Worm (Caenorhabditis elegans) whole organism, L1 larva: ENCODE results near the gene rbm-26.
A peak's percentile ranks its signal among the peaks of the same experiment; 100 is the strongest.

ENCODE experiments used
- C16A3.4 ChIP-seq: fragments of 150-350 bp; optimal IDR thresholded peaks from 2 replicates; lab custom pipeline; 2014; ENCODE audit warnings: missing biosample characterization, missing genetic modification characterization
- F16B12.6 ChIP-seq: fragments of 150-350 bp; optimal IDR thresholded peaks from 2 replicates; lab custom pipeline; 2014; ENCODE audit warnings: missing biosample characterization, missing genetic modification characterization
- aha-1 ChIP-seq: fragments of 150-350 bp; optimal IDR thresholded peaks from 2 replicates; lab custom pipeline; 2014; ENCODE audit warnings: missing biosample characterization, missing genetic modification characterization
- aly-2 ChIP-seq: fragments of 150-350 bp; optimal IDR thresholded peaks from 2 replicates; lab custom pipeline; 2014; ENCODE audit warnings: missing biosample characterization, missing genetic modification characterization
- ama-1 ChIP-seq: fragments of 150-350 bp; optimal IDR thresholded peaks from 2 replicates; lab custom pipeline; 2014
- ceh-8 ChIP-seq: fragments of 200-800 bp; sonication (Bioruptor generic); optimal IDR thresholded peaks from 2 replicates; lab custom pipeline; 2018; ENCODE audit warnings: mild to moderate bottlenecking, missing genetic modification characterization, moderate library complexity, missing compliant biosample characterization
- ceh-82 ChIP-seq, 3 experiments: fragments of 150-350 bp in 1 of 3; sonication (generic microtip) in 2 of 3; optimal IDR thresholded peaks; 2 replicates each; lab custom pipeline; 2014 to 2017; ENCODE audit warnings: missing biosample characterization in 3 of 3, missing genetic modification characterization in 3 of 3
- dpl-1 ChIP-seq, 3 experiments: fragments of 150-350 bp in 2 of 3; sonication (generic microtip) in 1 of 3; optimal IDR thresholded peaks; 2 replicates each; lab custom pipeline; 2014 to 2017; ENCODE audit warnings: missing biosample characterization in 3 of 3, missing genetic modification characterization in 3 of 3, missing genetic modification reagents in 3 of 3
- dsc-1 ChIP-seq: sonication (generic microtip); optimal IDR thresholded peaks from 2 replicates; lab custom pipeline; 2016; ENCODE audit warnings: mild to moderate bottlenecking, missing genetic modification characterization, missing compliant biosample characterization
- efl-1 ChIP-seq, 4 experiments: fragments of 150-350 bp; optimal IDR thresholded peaks in 3 of 4; peaks in 1 of 4; 1 replicate in 1 of 4; 2 replicates in 3 of 4; lab custom pipeline; 2014; ENCODE audit warnings: missing biosample characterization in 2 of 4, missing genetic modification characterization in 2 of 4, missing genetic modification reagents in 2 of 4
- efl-3 ChIP-seq: fragments of 200-800 bp; sonication (Bioruptor generic); optimal IDR thresholded peaks from 2 replicates; lab custom pipeline; 2018; ENCODE audit warnings: mild to moderate bottlenecking, missing genetic modification characterization, missing compliant biosample characterization
- egl-13 ChIP-seq: sonication (generic microtip); optimal IDR thresholded peaks from 2 replicates; lab custom pipeline; 2016; ENCODE audit warnings: missing genotype, missing genetic modification reagents, missing genetic modification characterization, missing compliant biosample characterization
- egl-27 ChIP-seq, 2 experiments: fragments of 150-350 bp in 1 of 2; sonication (generic microtip); optimal IDR thresholded peaks; 3 replicates each; lab custom pipeline; 2017 to 2018; ENCODE audit warnings: missing biosample characterization in 2 of 2, missing genetic modification characterization in 2 of 2, missing genetic modification reagents in 2 of 2
- elt-3 ChIP-seq, 6 experiments: fragments of 150-350 bp in 1 of 6; sonication (generic microtip); optimal IDR thresholded peaks; 2 replicates each; lab custom pipeline; 2017 to 2018; ENCODE audit warnings: missing biosample characterization in 6 of 6, missing genetic modification characterization in 6 of 6, inconsistent platforms in 1 of 6
- ets-5 ChIP-seq: fragments of 200-800 bp; sonication (Bioruptor generic); IDR thresholded peaks from 2 replicates; pipeline ENCODE4 v1.3.6; 2022; ENCODE audit warnings: missing genetic modification characterization, missing compliant biosample characterization
- fkh-10 ChIP-seq: sonication (generic microtip); optimal IDR thresholded peaks from 2 replicates; lab custom pipeline; 2017; ENCODE audit warnings: missing biosample characterization, missing genetic modification reagents, missing genetic modification characterization
- fkh-4 ChIP-seq: sonication (generic microtip); optimal IDR thresholded peaks from 2 replicates; lab custom pipeline; 2016; ENCODE audit warnings: missing compliant biosample characterization, missing genetic modification characterization, borderline replicate concordance
- fkh-8 ChIP-seq: sonication (generic microtip); optimal IDR thresholded peaks from 2 replicates; lab custom pipeline; 2016; ENCODE audit warnings: mild to moderate bottlenecking, missing genetic modification characterization, missing compliant biosample characterization
- grh-1 ChIP-seq: fragments of 200-800 bp; sonication (Bioruptor generic); IDR thresholded peaks from 2 replicates; pipeline ENCODE4 v1.3.6; 2022; ENCODE audit warnings: missing genetic modification reagents, missing genetic modification characterization, missing compliant biosample characterization
- hlh-17 ChIP-seq: fragments of 200-800 bp; sonication (Bioruptor generic); optimal IDR thresholded peaks from 2 replicates; lab custom pipeline; 2018; ENCODE audit warnings: missing genetic modification characterization, mild to moderate bottlenecking, missing compliant biosample characterization, moderate library complexity, borderline replicate concordance
- hpl-2 ChIP-seq: fragments of 150-350 bp; optimal IDR thresholded peaks from 2 replicates; lab custom pipeline; 2014; ENCODE audit warnings: missing biosample characterization, missing genetic modification reagents, missing genetic modification characterization
- irx-1 ChIP-seq: sonication (generic microtip); optimal IDR thresholded peaks from 2 replicates; lab custom pipeline; 2016; ENCODE audit warnings: missing genetic modification characterization, missing compliant biosample characterization
- jun-1 ChIP-seq: fragments of 150-350 bp; optimal IDR thresholded peaks from 2 replicates; lab custom pipeline; 2014; ENCODE audit warnings: missing biosample characterization, missing genetic modification reagents, missing genetic modification characterization
- lin-13 ChIP-seq: fragments of 150-350 bp; optimal IDR thresholded peaks from 2 replicates; lab custom pipeline; 2014; ENCODE audit warnings: missing biosample characterization, missing genetic modification reagents, missing genetic modification characterization
- lin-35 ChIP-seq, 2 experiments: fragments of 150-350 bp; optimal IDR thresholded peaks; 2 replicates each; lab custom pipeline; 2014; ENCODE audit warnings: missing biosample characterization in 2 of 2, missing genetic modification characterization in 2 of 2, missing genetic modification reagents in 2 of 2
- lin-39 ChIP-seq: fragments of 150-350 bp; optimal IDR thresholded peaks from 2 replicates; lab custom pipeline; 2014; ENCODE audit warnings: missing biosample characterization, missing genetic modification reagents, missing genetic modification characterization
- lir-3 ChIP-seq: sonication (generic microtip); optimal IDR thresholded peaks from 2 replicates; lab custom pipeline; 2016; ENCODE audit warnings: mild to moderate bottlenecking, missing genetic modification characterization, moderate library complexity, missing compliant biosample characterization; ENCODE audit not compliant: poor library complexity
- mab-9 ChIP-seq: fragments of 200-800 bp; sonication (Bioruptor generic); IDR thresholded peaks from 2 replicates; pipeline ENCODE4 v1.3.6; 2022; ENCODE audit warnings: missing genetic modification reagents, missing genetic modification characterization, missing compliant biosample characterization
- mdl-1 ChIP-seq, 2 experiments: fragments of 150-350 bp; optimal IDR thresholded peaks; 2 replicates each; lab custom pipeline; 2014 to 2017; ENCODE audit warnings: missing biosample characterization in 2 of 2, missing genetic modification characterization in 2 of 2, inconsistent platforms in 1 of 2
- mef-2 ChIP-seq: fragments of 150-350 bp; optimal IDR thresholded peaks from 2 replicates; lab custom pipeline; 2014; ENCODE audit warnings: missing biosample characterization, missing genetic modification characterization
- mep-1 ChIP-seq: fragments of 150-350 bp; optimal IDR thresholded peaks from 2 replicates; lab custom pipeline; 2014; ENCODE audit warnings: missing biosample characterization, missing genetic modification characterization
- nhr-12 ChIP-seq: sonication (generic microtip); optimal IDR thresholded peaks from 2 replicates; lab custom pipeline; 2017; ENCODE audit warnings: missing biosample characterization, missing genetic modification characterization
- nhr-19 ChIP-seq: fragments of 200-800 bp; sonication (Bioruptor generic); conservative IDR thresholded peaks from 2 replicates; pipeline ENCODE4 v1.3.6; 2022; ENCODE audit warnings: missing genetic modification characterization, missing compliant biosample characterization
- nhr-237 ChIP-seq: fragments of 150-350 bp; optimal IDR thresholded peaks from 2 replicates; lab custom pipeline; 2014; ENCODE audit warnings: missing biosample characterization, missing genetic modification characterization
- nhr-28 ChIP-seq: fragments of 150-350 bp; optimal IDR thresholded peaks from 2 replicates; lab custom pipeline; 2014; ENCODE audit warnings: missing biosample characterization, missing genetic modification characterization
- nhr-47 ChIP-seq: sonication (generic microtip); optimal IDR thresholded peaks from 2 replicates; lab custom pipeline; 2016; ENCODE audit warnings: mild to moderate bottlenecking, missing genetic modification characterization, moderate library complexity, missing compliant biosample characterization
- nhr-71 ChIP-seq: sonication (generic microtip); optimal IDR thresholded peaks from 2 replicates; lab custom pipeline; 2016; ENCODE audit warnings: mild to moderate bottlenecking, missing genetic modification characterization, moderate library complexity, missing compliant biosample characterization
- nhr-84 ChIP-seq: sonication (generic microtip); optimal IDR thresholded peaks from 2 replicates; lab custom pipeline; 2017; ENCODE audit warnings: missing biosample characterization, missing genetic modification characterization
- nhr-85 ChIP-seq: sonication (generic microtip); peaks from one replicate; lab custom pipeline; 2016; ENCODE audit warnings: missing genetic modification characterization, inconsistent platforms, missing compliant biosample characterization
- nhr-90 ChIP-seq: sonication (generic microtip); optimal IDR thresholded peaks from 2 replicates; lab custom pipeline; 2016; ENCODE audit warnings: mild to moderate bottlenecking, missing genetic modification characterization, missing compliant biosample characterization; ENCODE audit not compliant: poor library complexity
- rnt-1 ChIP-seq: sonication (generic microtip); optimal IDR thresholded peaks from 2 replicates; lab custom pipeline; 2016; ENCODE audit warnings: mild to moderate bottlenecking, missing genetic modification characterization, moderate library complexity, missing compliant biosample characterization
- snu-23 ChIP-seq: sonication (generic microtip); optimal IDR thresholded peaks from 2 replicates; lab custom pipeline; 2016; ENCODE audit warnings: missing genetic modification characterization, missing compliant biosample characterization
- swsn-7 ChIP-seq: sonication (generic microtip); optimal IDR thresholded peaks from 2 replicates; lab custom pipeline; 2016; ENCODE audit warnings: missing genetic modification characterization, missing compliant biosample characterization
- tbx-2 ChIP-seq: sonication (generic microtip); optimal IDR thresholded peaks from 2 replicates; lab custom pipeline; 2016; ENCODE audit warnings: missing genetic modification characterization, missing compliant biosample characterization
- tlp-1 ChIP-seq: fragments of 150-350 bp; optimal IDR thresholded peaks from 2 replicates; lab custom pipeline; 2014; ENCODE audit warnings: missing biosample characterization, missing genetic modification characterization
- unc-130 ChIP-seq: fragments of 150-350 bp; optimal IDR thresholded peaks from 2 replicates; lab custom pipeline; 2017; ENCODE audit warnings: missing biosample characterization, missing genetic modification characterization, inconsistent platforms
- unc-62 ChIP-seq: fragments of 150-350 bp; optimal IDR thresholded peaks from 2 replicates; lab custom pipeline; 2014; ENCODE audit warnings: missing biosample characterization, missing genetic modification reagents, missing genetic modification characterization
- unc-98 ChIP-seq: fragments of 200-800 bp; sonication (Bioruptor generic); IDR thresholded peaks from 2 replicates; pipeline ENCODE4 v1.3.6; 2022; ENCODE audit warnings: missing genetic modification characterization, missing compliant biosample characterization
- xbp-1 ChIP-seq: sonication (generic microtip); optimal IDR thresholded peaks from 2 replicates; lab custom pipeline; 2016; ENCODE audit warnings: missing genetic modification characterization, missing compliant biosample characterization
- zag-1 ChIP-seq: fragments of 150-350 bp; optimal IDR thresholded peaks from 2 replicates; lab custom pipeline; 2014; ENCODE audit warnings: missing biosample characterization, missing genetic modification characterization
- ztf-11 ChIP-seq, 2 experiments: sonication (generic microtip); optimal IDR thresholded peaks; 2 replicates each; lab custom pipeline; 2016 to 2017; ENCODE audit warnings: missing genetic modification characterization in 2 of 2, missing biosample characterization in 1 of 2, missing compliant biosample characterization in 1 of 2

The rbm-26 gene

ce11 chrIII:5706077-5706627, 5.2 kb upstream of the rbm-26 start, which contains the start of gene rpl-23:
Gene rpl-23 (minus strand): TSS chrIII:5706127.
- peak; percentile 91 for TF ChIP-seq nhr-19 (GFP tag; lab: Robert Waterston, UW)
- peak; percentile 91 for TF ChIP-seq nhr-47 (tag; lab: Kevin White, UChicago)
- peak; percentile 85 for TF ChIP-seq unc-130 (tag; lab: Kevin White, UChicago)
- TF ChIP-seq tbx-2 (tag; lab: Kevin White, UChicago): peak; percentile 90
- TF ChIP-seq ets-5 (GFP tag; lab: Robert Waterston, UW): no peak
- peak; percentile 94 for TF ChIP-seq nhr-71 (tag; lab: Kevin White, UChicago)
- peak; percentile 98 for TF ChIP-seq C16A3.4 (tag; lab: Kevin White, UChicago)
- TF ChIP-seq rnt-1: peak; percentile 90
- no peak for TF ChIP-seq unc-98 (GFP tag; lab: Robert Waterston, UW)
- TF ChIP-seq swsn-7 (tag; lab: Kevin White, UChicago): peak; percentile 88
- peak; percentile 82 for TF ChIP-seq nhr-90 (tag; lab: Kevin White, UChicago)
- peak; percentile 85 for TF ChIP-seq fkh-10 (GFP tag; lab: Kevin White, UChicago)
- TF ChIP-seq xbp-1 (tag; lab: Kevin White, UChicago): peak; percentile 92
- peak; percentile 73 for TF ChIP-seq dsc-1 (tag; lab: Kevin White, UChicago)
- TF ChIP-seq nhr-85 (tag; lab: Kevin White, UChicago): peak; percentile 95
- peak; percentile 95 for TF ChIP-seq mep-1 (tag; lab: Kevin White, UChicago)
- peak; percentile 97 for TF ChIP-seq snu-23 (GFP tag; lab: Kevin White, UChicago)
- peak; percentile 70 for TF ChIP-seq grh-1 (GFP tag; lab: Robert Waterston, UW)
- TF ChIP-seq elt-3 (tag; optimal IDR thresholded peaks at IDR 0.05; lab: Kevin White, UChicago): peak in 5 of 6 experiments; percentile 45 to 97 (median 83)
- peak; percentile 82 for TF ChIP-seq nhr-237 (tag; lab: Kevin White, UChicago)
- TF ChIP-seq efl-3 (GFP tag; lab: Kevin White, UChicago): no peak
- peak; percentile 14 to 16 for TF ChIP-seq egl-27 (tag; optimal IDR thresholded peaks at IDR 0.05; lab: Kevin White, UChicago)
- peak; percentile 82 for TF ChIP-seq hpl-2 (GFP tag; lab: Kevin White, UChicago)
- TF ChIP-seq aha-1 (tag; lab: Kevin White, UChicago): peak; percentile 30
- no peak for TF ChIP-seq hlh-17 (GFP tag; lab: Kevin White, UChicago)
- TF ChIP-seq aly-2 (tag; lab: Kevin White, UChicago): peak; percentile 72
- peak; percentile 43 for TF ChIP-seq fkh-4
- TF ChIP-seq dpl-1 (GFP tag; optimal IDR thresholded peaks at IDR 0.05; lab: Kevin White, UChicago): peak; percentile 86 to 88 (median 88)
- TF ChIP-seq zag-1: peak; percentile 36
- TF ChIP-seq egl-13 (tag; lab: Kevin White, UChicago): peak; percentile 56
- TF ChIP-seq nhr-12 (tag; lab: Kevin White, UChicago): no peak
- TF ChIP-seq mdl-1 (tag; optimal IDR thresholded peaks at IDR 0.05; lab: Kevin White, UChicago): peak in 1 of 2 experiments; percentile 83
- peak; percentile 80 for TF ChIP-seq lir-3
- TF ChIP-seq F16B12.6 (tag; lab: Kevin White, UChicago): peak; percentile 62
- TF ChIP-seq lin-13 (GFP tag; lab: Kevin White, UChicago): peak; percentile 90
- peak; percentile 92 to 95 for TF ChIP-seq efl-1 (optimal IDR thresholded peaks at IDR 0.05; lab: Kevin White, UChicago)
- TF ChIP-seq efl-1 (GFP tag; optimal IDR thresholded peaks at IDR 0.05 in 1 of 2; lab: Kevin White, UChicago): peak; percentile 84 to 98
- no peak for TF ChIP-seq nhr-28 (tag; lab: Kevin White, UChicago)
- TF ChIP-seq mef-2 (tag; lab: Kevin White, UChicago): peak; percentile 27
- no peak for TF ChIP-seq tlp-1 (tag; lab: Kevin White, UChicago)
- TF ChIP-seq ceh-8 (GFP tag; lab: Kevin White, UChicago): peak; percentile 15
- peak; percentile 91 for TF ChIP-seq fkh-8 (tag; lab: Kevin White, UChicago)
- peak; percentile 47 for TF ChIP-seq nhr-84 (tag; lab: Kevin White, UChicago)
- no peak for TF ChIP-seq unc-62 (GFP tag; lab: Kevin White, UChicago)
- peak; percentile 90 for TF ChIP-seq jun-1 (tag; lab: Kevin White, UChicago)
- TF ChIP-seq mab-9 (GFP tag; lab: Robert Waterston, UW): no peak
- TF ChIP-seq ztf-11 (tag; optimal IDR thresholded peaks at IDR 0.05; lab: Kevin White, UChicago): peak in 1 of 2 experiments; percentile 39
- peak; percentile 85 for TF ChIP-seq ama-1 (lab: Kevin White, UChicago)
- peak; percentile 74 for TF ChIP-seq irx-1
- peak; percentile 78 for TF ChIP-seq lin-39 (tag; lab: Kevin White, UChicago)
- peak; percentile 88 to 95 for TF ChIP-seq lin-35 (GFP tag; optimal IDR thresholded peaks at IDR 0.05; lab: Kevin White, UChicago)
- peak; percentile 91 to 97 (median 96) for TF ChIP-seq ceh-82 (tag; optimal IDR thresholded peaks at IDR 0.05; lab: Kevin White, UChicago)
